Worm (Caenorhabditis elegans) whole organism, L1 larva: ENCODE data around the gene col-98.

Experiments used
- C04F5.9 ChIP-seq: sonication (generic microtip); optimal IDR thresholded peaks from 2 replicates; lab custom pipeline; 2016; ENCODE audit warnings: missing genetic modification characterization, missing compliant biosample characterization
- C16A3.4 ChIP-seq: fragments of 150-350 bp; optimal IDR thresholded peaks from 2 replicates; lab custom pipeline; 2014; ENCODE audit warnings: missing biosample characterization, missing genetic modification characterization
- F16B12.6 ChIP-seq: fragments of 150-350 bp; optimal IDR thresholded peaks from 2 replicates; lab custom pipeline; 2014; ENCODE audit warnings: missing biosample characterization, missing genetic modification characterization
- Y116A8C.19 ChIP-seq: sonication (generic microtip); optimal IDR thresholded peaks from 2 replicates; lab custom pipeline; 2016; ENCODE audit warnings: missing compliant biosample characterization, missing genetic modification characterization, borderline replicate concordance
- alr-1 ChIP-seq: fragments of 200-800 bp; sonication (Bioruptor generic); optimal IDR thresholded peaks from 2 replicates; lab custom pipeline; 2018; ENCODE audit warnings: borderline replicate concordance, mild to moderate bottlenecking, missing genetic modification characterization, missing compliant biosample characterization
- aly-2 ChIP-seq: fragments of 150-350 bp; optimal IDR thresholded peaks from 2 replicates; lab custom pipeline; 2014; ENCODE audit warnings: missing biosample characterization, missing genetic modification characterization
- blmp-1 ChIP-seq: fragments of 150-350 bp; optimal IDR thresholded peaks from 2 replicates; lab custom pipeline; 2014; ENCODE audit warnings: missing biosample characterization, missing genetic modification characterization
- ceh-88 ChIP-seq: fragments of 200-800 bp; sonication (Bioruptor generic); IDR thresholded peaks from 2 replicates; pipeline ENCODE4 v1.3.6; 2022; ENCODE audit warnings: missing genetic modification characterization, missing compliant biosample characterization
- ces-1 ChIP-seq: fragments of 150-350 bp; optimal IDR thresholded peaks from 2 replicates; lab custom pipeline; 2014; ENCODE audit warnings: missing biosample characterization, missing genetic modification reagents, missing genetic modification characterization
- dpl-1 ChIP-seq, 3 experiments: fragments of 150-350 bp in 2 of 3; sonication (generic microtip) in 1 of 3; optimal IDR thresholded peaks; 2 replicates each; lab custom pipeline; 2014 to 2017; ENCODE audit warnings: missing biosample characterization in 3 of 3, missing genetic modification characterization in 3 of 3, missing genetic modification reagents in 3 of 3
- dsc-1 ChIP-seq: sonication (generic microtip); optimal IDR thresholded peaks from 2 replicates; lab custom pipeline; 2016; ENCODE audit warnings: mild to moderate bottlenecking, missing genetic modification characterization, missing compliant biosample characterization
- efl-1 ChIP-seq, 4 experiments: fragments of 150-350 bp; optimal IDR thresholded peaks in 3 of 4; peaks in 1 of 4; 1 replicate in 1 of 4; 2 replicates in 3 of 4; lab custom pipeline; 2014; ENCODE audit warnings: missing biosample characterization in 2 of 4, missing genetic modification characterization in 2 of 4, missing genetic modification reagents in 2 of 4
- efl-3 ChIP-seq: fragments of 200-800 bp; sonication (Bioruptor generic); optimal IDR thresholded peaks from 2 replicates; lab custom pipeline; 2018; ENCODE audit warnings: mild to moderate bottlenecking, missing genetic modification characterization, missing compliant biosample characterization
- elt-3 ChIP-seq, 6 experiments: fragments of 150-350 bp in 1 of 6; sonication (generic microtip); optimal IDR thresholded peaks; 2 replicates each; lab custom pipeline; 2017 to 2018; ENCODE audit warnings: missing biosample characterization in 6 of 6, missing genetic modification characterization in 6 of 6, inconsistent platforms in 1 of 6
- ets-5 ChIP-seq: fragments of 200-800 bp; sonication (Bioruptor generic); IDR thresholded peaks from 2 replicates; pipeline ENCODE4 v1.3.6; 2022; ENCODE audit warnings: missing genetic modification characterization, missing compliant biosample characterization
- grh-1 ChIP-seq: fragments of 200-800 bp; sonication (Bioruptor generic); IDR thresholded peaks from 2 replicates; pipeline ENCODE4 v1.3.6; 2022; ENCODE audit warnings: missing genetic modification reagents, missing genetic modification characterization, missing compliant biosample characterization
- irx-1 ChIP-seq: sonication (generic microtip); optimal IDR thresholded peaks from 2 replicates; lab custom pipeline; 2016; ENCODE audit warnings: missing genetic modification characterization, missing compliant biosample characterization
- isw-1 ChIP-seq: fragments of 200-800 bp; sonication (Bioruptor generic); IDR thresholded peaks from 2 replicates; pipeline ENCODE4 v1.3.6; 2022; ENCODE audit warnings: missing genetic modification characterization, missing compliant biosample characterization
- jun-1 ChIP-seq: fragments of 150-350 bp; optimal IDR thresholded peaks from 2 replicates; lab custom pipeline; 2014; ENCODE audit warnings: missing biosample characterization, missing genetic modification reagents, missing genetic modification characterization
- lin-13 ChIP-seq: fragments of 150-350 bp; optimal IDR thresholded peaks from 2 replicates; lab custom pipeline; 2014; ENCODE audit warnings: missing biosample characterization, missing genetic modification reagents, missing genetic modification characterization
- lin-15B ChIP-seq: fragments of 150-350 bp; sonication (generic microtip); optimal IDR thresholded peaks from 3 replicates; lab custom pipeline; 2014; ENCODE audit warnings: missing biosample characterization, missing genetic modification characterization
- lin-35 ChIP-seq, 2 experiments: fragments of 150-350 bp; optimal IDR thresholded peaks; 2 replicates each; lab custom pipeline; 2014; ENCODE audit warnings: missing biosample characterization in 2 of 2, missing genetic modification characterization in 2 of 2, missing genetic modification reagents in 2 of 2
- lin-39 ChIP-seq: fragments of 150-350 bp; optimal IDR thresholded peaks from 2 replicates; lab custom pipeline; 2014; ENCODE audit warnings: missing biosample characterization, missing genetic modification reagents, missing genetic modification characterization
- lsy-2 ChIP-seq, 2 experiments: fragments of 150-350 bp; optimal IDR thresholded peaks; 2 replicates each; lab custom pipeline; 2014; ENCODE audit warnings: missing biosample characterization in 2 of 2, missing genetic modification characterization in 2 of 2
- mab-9 ChIP-seq: fragments of 200-800 bp; sonication (Bioruptor generic); IDR thresholded peaks from 2 replicates; pipeline ENCODE4 v1.3.6; 2022; ENCODE audit warnings: missing genetic modification reagents, missing genetic modification characterization, missing compliant biosample characterization
- mdl-1 ChIP-seq, 2 experiments: fragments of 150-350 bp; optimal IDR thresholded peaks; 2 replicates each; lab custom pipeline; 2014 to 2017; ENCODE audit warnings: missing biosample characterization in 2 of 2, missing genetic modification characterization in 2 of 2, inconsistent platforms in 1 of 2
- mep-1 ChIP-seq: fragments of 150-350 bp; optimal IDR thresholded peaks from 2 replicates; lab custom pipeline; 2014; ENCODE audit warnings: missing biosample characterization, missing genetic modification characterization
- nhr-11 ChIP-seq: fragments of 150-350 bp; optimal IDR thresholded peaks from 2 replicates; lab custom pipeline; 2014; ENCODE audit warnings: missing biosample characterization, missing genetic modification characterization
- nhr-19 ChIP-seq: fragments of 200-800 bp; sonication (Bioruptor generic); conservative IDR thresholded peaks from 2 replicates; pipeline ENCODE4 v1.3.6; 2022; ENCODE audit warnings: missing genetic modification characterization, missing compliant biosample characterization
- nhr-20 ChIP-seq: sonication (generic microtip); optimal IDR thresholded peaks from 2 replicates; lab custom pipeline; 2016; ENCODE audit warnings: mild to moderate bottlenecking, missing genetic modification characterization, missing compliant biosample characterization
- nhr-47 ChIP-seq: sonication (generic microtip); optimal IDR thresholded peaks from 2 replicates; lab custom pipeline; 2016; ENCODE audit warnings: mild to moderate bottlenecking, missing genetic modification characterization, moderate library complexity, missing compliant biosample characterization
- nhr-71 ChIP-seq: sonication (generic microtip); optimal IDR thresholded peaks from 2 replicates; lab custom pipeline; 2016; ENCODE audit warnings: mild to moderate bottlenecking, missing genetic modification characterization, moderate library complexity, missing compliant biosample characterization
- nhr-77 ChIP-seq: fragments of 150-350 bp; optimal IDR thresholded peaks from 2 replicates; lab custom pipeline; 2014; ENCODE audit warnings: missing biosample characterization, missing genetic modification characterization
- nhr-84 ChIP-seq: sonication (generic microtip); optimal IDR thresholded peaks from 2 replicates; lab custom pipeline; 2017; ENCODE audit warnings: missing biosample characterization, missing genetic modification characterization
- nhr-85 ChIP-seq: sonication (generic microtip); peaks from one replicate; lab custom pipeline; 2016; ENCODE audit warnings: missing genetic modification characterization, inconsistent platforms, missing compliant biosample characterization
- pax-3 ChIP-seq: fragments of 200-800 bp; sonication (Bioruptor generic); optimal IDR thresholded peaks from 2 replicates; lab custom pipeline; 2018; ENCODE audit warnings: mild to moderate bottlenecking, missing genetic modification characterization, moderate library complexity, missing compliant biosample characterization
- rnt-1 ChIP-seq: sonication (generic microtip); optimal IDR thresholded peaks from 2 replicates; lab custom pipeline; 2016; ENCODE audit warnings: mild to moderate bottlenecking, missing genetic modification characterization, moderate library complexity, missing compliant biosample characterization
- skn-1 ChIP-seq: fragments of 150-350 bp; optimal IDR thresholded peaks from 2 replicates; lab custom pipeline; 2014; ENCODE audit warnings: missing biosample characterization, missing genetic modification characterization
- snpc-4 ChIP-seq: fragments of 150-350 bp; optimal IDR thresholded peaks from 2 replicates; lab custom pipeline; 2014; ENCODE audit warnings: missing biosample characterization, missing genetic modification characterization
- snu-23 ChIP-seq: sonication (generic microtip); optimal IDR thresholded peaks from 2 replicates; lab custom pipeline; 2016; ENCODE audit warnings: missing genetic modification characterization, missing compliant biosample characterization
- sptf-1 ChIP-seq: fragments of 150-350 bp; optimal IDR thresholded peaks from 2 replicates; lab custom pipeline; 2014; ENCODE audit warnings: missing biosample characterization, missing genetic modification characterization
- sup-37 ChIP-seq: fragments of 200-800 bp; sonication (Bioruptor generic); optimal IDR thresholded peaks from 2 replicates; lab custom pipeline; 2018; ENCODE audit warnings: mild to moderate bottlenecking, missing genetic modification characterization, missing compliant biosample characterization
- swsn-7 ChIP-seq: sonication (generic microtip); optimal IDR thresholded peaks from 2 replicates; lab custom pipeline; 2016; ENCODE audit warnings: missing genetic modification characterization, missing compliant biosample characterization
- unc-130 ChIP-seq: fragments of 150-350 bp; optimal IDR thresholded peaks from 2 replicates; lab custom pipeline; 2017; ENCODE audit warnings: missing biosample characterization, missing genetic modification characterization, inconsistent platforms
- unc-30 ChIP-seq: sonication (generic microtip); optimal IDR thresholded peaks from 2 replicates; lab custom pipeline; 2017; ENCODE audit warnings: missing biosample characterization, missing genetic modification characterization
- unc-86 ChIP-seq: sonication (generic microtip); optimal IDR thresholded peaks from 2 replicates; lab custom pipeline; 2016; ENCODE audit warnings: missing genetic modification characterization, missing compliant biosample characterization
- unc-98 ChIP-seq: fragments of 200-800 bp; sonication (Bioruptor generic); IDR thresholded peaks from 2 replicates; pipeline ENCODE4 v1.3.6; 2022; ENCODE audit warnings: missing genetic modification characterization, missing compliant biosample characterization
- xbp-1 ChIP-seq: sonication (generic microtip); optimal IDR thresholded peaks from 2 replicates; lab custom pipeline; 2016; ENCODE audit warnings: missing genetic modification characterization, missing compliant biosample characterization
- ztf-11 ChIP-seq, 2 experiments: sonication (generic microtip); optimal IDR thresholded peaks; 2 replicates each; lab custom pipeline; 2016 to 2017; ENCODE audit warnings: missing genetic modification characterization in 2 of 2, missing biosample characterization in 1 of 2, missing compliant biosample characterization in 1 of 2
- ztf-4 ChIP-seq: fragments of 150-350 bp; optimal IDR thresholded peaks from 2 replicates; lab custom pipeline; 2014; ENCODE audit warnings: missing biosample characterization, missing genetic modification characterization

col-98 gene

ce11 chrIII:12971828-12972379 lies 46.9 kb upstream of the col-98 start:
- TF ChIP-seq nhr-84 (no peak), F16B12.6 (peak; percentile 87), grh-1 (GFP tag; lab: Robert Waterston, UW) (no peak), C16A3.4 (peak; percentile 32), blmp-1 (tag; lab: Kevin White, UChicago) (peak; percentile 61), unc-30 (tag; lab: Kevin White, UChicago) (no peak), nhr-77 (tag; lab: Kevin White, UChicago) (no peak), lsy-2 (tag; optimal IDR thresholded peaks at IDR 0.05; lab: Kevin White, UChicago) (peak; percentile 61 to 86), nhr-71 (peak; percentile 49), elt-3 (tag; optimal IDR thresholded peaks at IDR 0.05; lab: Kevin White, UChicago) (peak in 2 of 6 experiments; percentile 16 to 24), sptf-1 (tag; lab: Kevin White, UChicago) (no peak), lin-13 (GFP tag; lab: Kevin White, UChicago) (no peak), rnt-1 (tag; lab: Kevin White, UChicago) (peak; percentile 56), skn-1 (tag; lab: Kevin White, UChicago) (peak; percentile 17), Y116A8C.19 (tag; lab: Kevin White, UChicago) (no peak), irx-1 (tag; lab: Kevin White, UChicago) (peak; percentile 20), isw-1 (GFP tag; lab: Robert Waterston, UW) (no peak), unc-98 (GFP tag; lab: Robert Waterston, UW) (no peak), alr-1 (tag; lab: Kevin White, UChicago) (no peak), nhr-19 (peak; percentile 9; the same call in 1 of the 2 replicates), mep-1 (peak; percentile 69), nhr-85 (tag; lab: Kevin White, UChicago) (peak; percentile 69), snpc-4 (no peak), lin-39 (tag; lab: Kevin White, UChicago) (no peak), dpl-1 (GFP tag; optimal IDR thresholded peaks at IDR 0.05; lab: Kevin White, UChicago) (peak; percentile 27 to 57 (median 54)), ceh-88 (GFP tag; lab: Robert Waterston, UW) (no peak), mdl-1 (tag; optimal IDR thresholded peaks at IDR 0.05; lab: Kevin White, UChicago) (no peak), nhr-47 (tag; lab: Kevin White, UChicago) (peak; percentile 39), efl-1 (optimal IDR thresholded peaks at IDR 0.05; lab: Kevin White, UChicago) (peak; percentile 51 to 59), efl-1 (GFP tag; optimal IDR thresholded peaks at IDR 0.05 in 1 of 2; lab: Kevin White, UChicago) (peak; percentile 55 to 95), snu-23 (GFP tag; lab: Kevin White, UChicago) (peak; percentile 48), unc-86 (tag; lab: Kevin White, UChicago) (no peak), swsn-7 (tag; lab: Kevin White, UChicago) (peak; percentile 9), sup-37 (GFP tag; lab: Kevin White, UChicago) (no peak), aly-2 (tag; lab: Kevin White, UChicago) (no peak), xbp-1 (tag; lab: Kevin White, UChicago) (peak; percentile 34), lin-15B (tag; lab: Kevin White, UChicago) (no peak), unc-130 (tag; lab: Kevin White, UChicago) (peak; percentile 15), mab-9 (GFP tag; lab: Robert Waterston, UW) (no peak), jun-1 (tag; lab: Kevin White, UChicago) (no peak), ces-1 (GFP tag; lab: Kevin White, UChicago) (no peak), pax-3 (tag; lab: Kevin White, UChicago) (no peak), nhr-11 (tag; lab: Kevin White, UChicago) (no peak), ets-5 (no peak), dsc-1 (peak; percentile 2), efl-3 (GFP tag; lab: Kevin White, UChicago) (no peak), ztf-11 (tag; optimal IDR thresholded peaks at IDR 0.05; lab: Kevin White, UChicago) (no peak), nhr-20 (tag; lab: Kevin White, UChicago) (peak; percentile 13), C04F5.9 (tag; lab: Kevin White, UChicago) (no peak), ztf-4 (tag; lab: Kevin White, UChicago) (no peak), lin-35 (GFP tag; optimal IDR thresholded peaks at IDR 0.05; lab: Kevin White, UChicago) (peak; percentile 14 to 64)
